Worm (Caenorhabditis elegans) whole organism, midembryonic: ENCODE data around the gene his-73.

Experiments used
- cog-1 ChIP-seq: sonication (generic microtip); optimal IDR thresholded peaks from 2 replicates; lab custom pipeline; 2016; ENCODE audit warnings: missing genetic modification characterization, missing compliant biosample characterization
- flt-1 ChIP-seq: fragments of 200-800 bp; sonication (Bioruptor generic); IDR thresholded peaks from 2 replicates; pipeline ENCODE4 v1.3.6; 2022; ENCODE audit warnings: missing genetic modification characterization, missing compliant biosample characterization
- ref-1 ChIP-seq: fragments of 200-800 bp; sonication (Bioruptor generic); conservative IDR thresholded peaks from 2 replicates; pipeline ENCODE4 v1.3.6; 2022; ENCODE audit warnings: missing genetic modification reagents, missing genetic modification characterization, missing compliant biosample characterization
- tab-1 ChIP-seq: fragments of 200-800 bp; sonication (Bioruptor generic); IDR thresholded peaks from 2 replicates; pipeline ENCODE4 v1.3.6; 2022; ENCODE audit warnings: missing genetic modification characterization, missing compliant biosample characterization
- ztf-23 ChIP-seq: fragments of 200-800 bp; sonication (Bioruptor generic); IDR thresholded peaks from 2 replicates; pipeline ENCODE4 v1.3.6; 2022; ENCODE audit warnings: missing genetic modification reagents, missing genetic modification characterization, missing compliant biosample characterization
- ztf-29 ChIP-seq: fragments of 200-800 bp; sonication (Bioruptor generic); IDR thresholded peaks from 2 replicates; pipeline ENCODE4 v1.3.6; 2022; ENCODE audit warnings: missing genetic modification reagents, missing genetic modification characterization, missing compliant biosample characterization

DNA sequence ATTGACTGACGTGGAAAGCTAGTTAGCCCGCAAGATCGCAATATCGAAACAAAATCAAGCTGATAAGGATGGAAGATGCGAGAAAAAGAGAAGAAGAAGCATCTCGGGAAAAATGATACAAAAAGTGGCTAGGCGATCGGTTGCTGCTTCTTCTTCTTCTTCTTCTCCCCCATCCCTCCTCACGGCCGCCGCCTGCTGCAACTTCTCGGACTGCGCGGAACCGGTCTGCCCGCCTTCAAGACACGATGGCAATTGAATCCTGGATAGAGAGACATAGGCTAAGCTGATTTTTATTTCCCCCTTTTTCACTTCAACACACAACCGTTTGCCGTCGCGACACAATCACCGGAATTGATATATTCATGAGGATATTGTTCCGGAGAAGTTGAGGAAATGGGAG is 9.1 kb upstream of the his-73 start:
- TF ChIP-seq flt-1 (GFP tag; lab: Robert Waterston, UW) (no peak), ref-1 (GFP tag; lab: Robert Waterston, UW) (no peak), tab-1 (no peak), ztf-29 (GFP tag; lab: Robert Waterston, UW) (no peak), ztf-23 (GFP tag; lab: Robert Waterston, UW) (no peak), cog-1 (tag; lab: Kevin White, UChicago) (no peak)
